Worm (Caenorhabditis elegans) whole organism, early embryonic: ENCODE data around the gene cah-1.

Source experiments
- B0310.2 ChIP-seq: sonication (generic microtip); optimal IDR thresholded peaks from 2 replicates; lab custom pipeline; 2016; ENCODE audit warnings: mild to moderate bottlenecking, missing genetic modification characterization, missing compliant biosample characterization
- F13C5.2 ChIP-seq: sonication (generic microtip); optimal IDR thresholded peaks from 2 replicates; lab custom pipeline; 2017; ENCODE audit warnings: mild to moderate bottlenecking, missing genetic modification characterization, inconsistent platforms, missing compliant biosample characterization
- aly-1 ChIP-seq: sonication (generic microtip); optimal IDR thresholded peaks from 2 replicates; lab custom pipeline; 2016; ENCODE audit warnings: missing genetic modification characterization, missing compliant biosample characterization
- ama-1 ChIP-seq: fragments of 150-350 bp; optimal IDR thresholded peaks from 2 replicates; lab custom pipeline; 2014
- ceh-36 ChIP-seq: sonication (generic microtip); optimal IDR thresholded peaks from 2 replicates; lab custom pipeline; 2016; ENCODE audit warnings: missing genetic modification characterization, inconsistent platforms, missing compliant biosample characterization
- ets-7 ChIP-seq: sonication (generic microtip); optimal IDR thresholded peaks from 2 replicates; lab custom pipeline; 2016; ENCODE audit warnings: missing genotype, missing genetic modification characterization, missing compliant biosample characterization
- flt-1 ChIP-seq: fragments of 200-800 bp; sonication (Bioruptor generic); IDR thresholded peaks from 2 replicates; pipeline ENCODE4 v1.3.6; 2022; ENCODE audit warnings: missing genetic modification characterization, missing compliant biosample characterization
- hmbx-1 ChIP-seq: sonication (generic microtip); optimal IDR thresholded peaks from 2 replicates; lab custom pipeline; 2016; ENCODE audit warnings: mild to moderate bottlenecking, missing genetic modification characterization, missing compliant biosample characterization
- hmg-4 ChIP-seq: fragments of 200-800 bp; sonication (Bioruptor generic); optimal IDR thresholded peaks from 2 replicates; lab custom pipeline; 2018; ENCODE audit warnings: mild to moderate bottlenecking, missing genetic modification characterization, missing compliant biosample characterization
- hnd-1 ChIP-seq: sonication (generic microtip); optimal IDR thresholded peaks from 2 replicates; lab custom pipeline; 2016; ENCODE audit warnings: missing genetic modification characterization, missing compliant biosample characterization
- pes-1 ChIP-seq: fragments of 200-800 bp; sonication (Bioruptor generic); IDR thresholded peaks from 2 replicates; pipeline ENCODE4 v1.3.6; 2022; ENCODE audit warnings: missing genetic modification reagents, missing genetic modification characterization, missing compliant biosample characterization
- scrt-1 ChIP-seq: fragments of 200-800 bp; sonication (Bioruptor generic); IDR thresholded peaks from 2 replicates; pipeline ENCODE4 v1.3.6; 2022; ENCODE audit warnings: missing genetic modification characterization, missing compliant biosample characterization
- sea-1 ChIP-seq: fragments of 200-800 bp; sonication (Bioruptor generic); conservative IDR thresholded peaks from 2 replicates; pipeline ENCODE4 v1.3.6; 2022; ENCODE audit warnings: missing genetic modification characterization, missing compliant biosample characterization
- tbx-11 ChIP-seq: fragments of 200-800 bp; sonication (Bioruptor generic); IDR thresholded peaks from 2 replicates; pipeline ENCODE4 v1.3.6; 2022; ENCODE audit warnings: missing genetic modification characterization, missing compliant biosample characterization
- tbx-37 ChIP-seq: fragments of 200-800 bp; sonication (Bioruptor generic); conservative IDR thresholded peaks from 2 replicates; pipeline ENCODE4 v1.3.6; 2022; ENCODE audit warnings: missing genetic modification reagents, missing genetic modification characterization, missing compliant biosample characterization
- tra-4 ChIP-seq: sonication (generic microtip); optimal IDR thresholded peaks from 2 replicates; lab custom pipeline; 2017; ENCODE audit warnings: missing genetic modification characterization, missing compliant biosample characterization

The cah-1 gene

DNA sequence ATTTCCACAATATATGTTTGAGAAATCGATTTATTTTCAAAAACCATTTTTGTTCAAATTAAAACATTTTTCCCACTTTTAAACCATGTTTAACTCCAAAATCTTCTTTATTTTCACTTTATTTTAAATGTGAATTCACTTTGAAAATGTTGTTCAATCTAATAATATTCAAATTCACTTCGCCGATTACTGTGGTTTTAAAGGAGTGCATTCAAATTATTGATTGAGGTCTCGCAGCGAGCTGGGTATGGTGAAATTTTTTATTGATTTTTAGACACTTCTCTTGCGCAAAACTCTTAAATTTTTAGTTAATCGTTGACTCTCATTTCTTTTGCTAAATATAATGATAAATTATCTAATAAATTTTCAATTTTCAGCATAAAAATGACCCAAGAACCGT lies 37.7 kb downstream of the cah-1 start, which contains the start of gene C45G9.5:
Gene C45G9.5, plus strand, starts transcription at position 378 of the 400 bp plus-strand sequence.
- no peak for TF ChIP-seq pes-1 (GFP tag; lab: Robert Waterston, UW)
- no peak for TF ChIP-seq hnd-1
- no peak for TF ChIP-seq hmg-4
- no peak for TF ChIP-seq B0310.2 (tag; lab: Kevin White, UChicago)
- TF ChIP-seq sea-1 (GFP tag; lab: Robert Waterston, UW) = no peak
- TF ChIP-seq flt-1 = no peak
- TF ChIP-seq scrt-1 (GFP tag; lab: Robert Waterston, UW) = no peak
- no peak for TF ChIP-seq tbx-37
- TF ChIP-seq tbx-11 (GFP tag; lab: Robert Waterston, UW) = no peak
- no peak for TF ChIP-seq ceh-36 (tag; lab: Kevin White, UChicago)
- no peak for TF ChIP-seq ets-7 (tag; lab: Kevin White, UChicago)
- TF ChIP-seq aly-1 = no peak

DNA sequence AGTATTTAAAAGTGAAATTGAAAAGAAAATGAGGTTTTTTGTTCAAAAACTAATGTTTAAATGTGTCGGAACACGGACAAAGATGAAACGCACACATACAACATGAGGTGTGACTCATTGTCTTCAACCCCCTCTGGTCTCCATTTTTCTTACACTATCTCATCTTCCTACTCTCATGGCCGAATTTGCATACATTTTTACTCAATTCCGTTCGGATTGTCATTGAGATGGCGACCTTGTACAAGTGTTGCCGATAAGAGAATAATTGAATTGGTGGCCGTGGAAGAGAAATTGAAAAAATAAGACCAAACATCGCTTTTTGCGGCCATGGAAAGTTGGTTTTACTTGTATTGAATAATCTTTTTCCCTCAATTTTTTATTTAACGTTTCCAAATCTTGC lies 38.3 kb downstream of the cah-1 start, which contains the start of gene txbp-3:
Gene txbp-3, minus strand, starts transcription at position 285 of the 400 bp plus-strand sequence.
- TF ChIP-seq F13C5.2 (tag; lab: Kevin White, UChicago) = no peak
- TF ChIP-seq hmbx-1 (tag; lab: Kevin White, UChicago) = no peak
- TF ChIP-seq sea-1 (GFP tag; lab: Robert Waterston, UW) = no peak
- TF ChIP-seq pes-1 (GFP tag; lab: Robert Waterston, UW) = no peak
- TF ChIP-seq ceh-36 (tag; lab: Kevin White, UChicago) = no peak
- TF ChIP-seq tra-4 (tag; lab: Kevin White, UChicago) = no peak
- no peak for TF ChIP-seq ama-1 (lab: Kevin White, UChicago)
- no peak for TF ChIP-seq B0310.2 (tag; lab: Kevin White, UChicago)
- no peak for TF ChIP-seq hnd-1

DNA sequence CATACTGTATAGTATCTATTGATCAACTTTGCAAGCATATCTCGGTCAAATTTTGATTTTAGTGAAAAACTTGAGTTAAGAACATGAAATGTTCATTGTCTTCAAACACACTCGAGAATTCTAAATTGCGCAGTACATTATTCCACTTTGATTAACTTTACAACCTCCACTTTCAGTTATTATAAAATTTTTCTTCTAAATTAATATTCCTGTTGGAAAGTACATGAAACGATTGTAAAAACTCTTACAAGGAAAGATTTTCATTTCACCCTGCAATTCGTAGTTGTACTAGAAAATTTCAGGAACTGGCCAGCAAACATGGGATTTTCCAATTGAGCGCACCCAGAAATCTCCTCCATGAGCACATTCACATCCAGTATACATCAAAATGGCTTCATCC lies 40.7 kb downstream of the cah-1 start, which contains the start of gene C45G9.14:
Gene C45G9.14, plus strand, starts transcription at position 301 of the 400 bp plus-strand sequence.
- TF ChIP-seq hmg-4 (no peak), hnd-1 (no peak), flt-1 (no peak)

DNA sequence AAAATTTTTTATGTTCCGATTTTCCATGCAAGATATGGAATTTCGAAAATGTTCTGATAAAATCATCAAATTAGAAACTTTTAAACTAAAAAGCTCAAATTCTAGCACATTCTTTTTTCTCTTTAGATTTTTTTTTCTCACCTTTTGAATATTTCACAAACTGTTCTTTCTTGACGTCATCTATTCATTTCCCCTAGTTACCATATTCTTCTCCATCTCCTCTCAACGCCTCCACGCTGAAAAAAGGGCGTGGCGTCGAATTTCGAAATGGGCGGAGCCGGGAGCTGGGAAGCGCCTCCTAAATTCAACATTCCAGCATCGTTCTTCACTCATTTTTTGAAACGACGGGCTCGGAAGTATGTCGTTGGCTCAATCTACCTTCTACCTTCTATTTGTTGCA lies 43.3 kb downstream of the cah-1 start, which contains the start of gene nlp-43:
Gene nlp-43, plus strand, starts transcription at position 301 of the 400 bp plus-strand sequence.
- no peak for TF ChIP-seq ceh-36 (tag; lab: Kevin White, UChicago)
- TF ChIP-seq hmg-4 = no peak
- no peak for TF ChIP-seq F13C5.2 (tag; lab: Kevin White, UChicago)

DNA sequence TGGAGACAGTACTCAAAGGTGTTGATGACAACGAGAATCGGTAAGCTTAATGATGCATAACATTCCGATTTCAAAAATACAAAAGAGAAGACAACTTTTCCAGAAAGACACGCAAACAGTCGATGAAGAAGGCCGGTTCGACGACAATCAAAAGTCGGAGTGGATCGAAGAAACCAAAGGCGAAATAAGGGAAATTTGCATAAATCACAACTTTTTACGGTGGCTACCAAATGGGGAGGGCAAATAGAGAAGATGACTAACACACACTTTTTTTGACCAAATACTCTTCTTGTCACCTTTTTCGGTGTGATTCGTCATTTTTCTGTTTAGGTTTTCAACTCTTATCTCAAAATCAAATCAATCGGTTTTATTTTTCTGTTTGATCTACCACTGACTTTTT lies 49.3 kb downstream of the cah-1 start, which contains the start of gene C45G9.6:
Gene C45G9.6, plus strand, starts transcription at position 301 of the 400 bp plus-strand sequence.
- no peak for TF ChIP-seq tbx-37
- no peak for TF ChIP-seq hmbx-1 (tag; lab: Kevin White, UChicago)
- no peak for TF ChIP-seq scrt-1 (GFP tag; lab: Robert Waterston, UW)
- TF ChIP-seq tbx-11 (GFP tag; lab: Robert Waterston, UW) = no peak
- TF ChIP-seq hmg-4 = no peak
- no peak for TF ChIP-seq ceh-36 (tag; lab: Kevin White, UChicago)
